Worm (Caenorhabditis elegans) whole organism, L3 larva: Measurements from ENCODE around the gene ttr-19.

Experiments
- aly-2 ChIP-seq: fragments of 150-350 bp; optimal IDR thresholded peaks from 2 replicates; lab custom pipeline; 2014; ENCODE audit warnings: missing biosample characterization, missing genetic modification characterization
- ama-1 ChIP-seq: fragments of 150-350 bp; optimal IDR thresholded peaks from 2 replicates; lab custom pipeline; 2018
- ceh-16 ChIP-seq: sonication (generic microtip); optimal IDR thresholded peaks from 2 replicates; lab custom pipeline; 2017; ENCODE audit warnings: missing biosample characterization, missing genetic modification characterization
- ceh-9 ChIP-seq: sonication (generic microtip); optimal IDR thresholded peaks from 2 replicates; lab custom pipeline; 2018; ENCODE audit warnings: missing biosample characterization, missing genetic modification characterization
- daf-12 ChIP-seq: fragments of 150-350 bp; optimal IDR thresholded peaks from 2 replicates; lab custom pipeline; 2014; ENCODE audit warnings: missing biosample characterization, missing genetic modification reagents, missing genetic modification characterization
- elt-2 ChIP-seq: sonication (generic microtip); optimal IDR thresholded peaks from 2 replicates; lab custom pipeline; 2016; ENCODE audit warnings: missing genetic modification reagents, mild to moderate bottlenecking, missing genetic modification characterization, missing compliant biosample characterization
- elt-3 ChIP-seq, 3 experiments: fragments of 150-350 bp in 1 of 3; sonication (generic microtip) in 2 of 3; optimal IDR thresholded peaks; 2 replicates in 2 of 3; 4 replicates in 1 of 3; lab custom pipeline; 2014 to 2017; ENCODE audit warnings: missing biosample characterization in 3 of 3, missing genetic modification characterization in 3 of 3
- fkh-10 ChIP-seq: sonication (generic microtip); optimal IDR thresholded peaks from 2 replicates; lab custom pipeline; 2017; ENCODE audit warnings: missing biosample characterization, missing genetic modification reagents, missing genetic modification characterization
- fos-1 ChIP-seq: fragments of 150-350 bp; optimal IDR thresholded peaks from 2 replicates; lab custom pipeline; 2014; ENCODE audit warnings: missing biosample characterization, missing genetic modification characterization
- hmg-11 ChIP-seq: sonication (generic microtip); optimal IDR thresholded peaks from 2 replicates; lab custom pipeline; 2016; ENCODE audit warnings: missing genetic modification characterization, missing compliant biosample characterization
- jun-1 ChIP-seq: fragments of 150-350 bp; optimal IDR thresholded peaks from 2 replicates; lab custom pipeline; 2014; ENCODE audit warnings: missing biosample characterization, missing genetic modification reagents, missing genetic modification characterization
- lin-39 ChIP-seq: fragments of 150-350 bp; optimal IDR thresholded peaks from 2 replicates; lab custom pipeline; 2018; ENCODE audit warnings: missing biosample characterization, missing genetic modification reagents, missing genetic modification characterization
- lsy-12 ChIP-seq: sonication (generic microtip); optimal IDR thresholded peaks from 2 replicates; lab custom pipeline; 2016; ENCODE audit warnings: mild to moderate bottlenecking, missing genetic modification characterization, missing compliant biosample characterization
- mdl-1 ChIP-seq: fragments of 150-350 bp; optimal IDR thresholded peaks from 2 replicates; lab custom pipeline; 2014; ENCODE audit warnings: missing biosample characterization, missing genetic modification characterization
- mml-1 ChIP-seq: fragments of 150-350 bp; sonication (generic microtip); optimal IDR thresholded peaks from 3 replicates; lab custom pipeline; 2014; ENCODE audit warnings: missing biosample characterization, missing genetic modification characterization
- nfya-1 ChIP-seq: sonication (generic microtip); optimal IDR thresholded peaks from 2 replicates; lab custom pipeline; 2017; ENCODE audit warnings: missing genetic modification characterization, mild to moderate bottlenecking, missing compliant biosample characterization, antibody characterized with exemption, moderate library complexity; ENCODE audit not compliant: insufficient read depth
- nhr-12 ChIP-seq: fragments of 150-350 bp; optimal IDR thresholded peaks from 2 replicates; lab custom pipeline; 2014; ENCODE audit warnings: missing biosample characterization, missing genetic modification characterization
- nhr-237 ChIP-seq: fragments of 150-350 bp; optimal IDR thresholded peaks from 2 replicates; lab custom pipeline; 2014; ENCODE audit warnings: missing biosample characterization, missing genetic modification characterization
- nhr-43 ChIP-seq: sonication (generic microtip); optimal IDR thresholded peaks from 2 replicates; lab custom pipeline; 2016; ENCODE audit warnings: mild to moderate bottlenecking, missing genetic modification characterization, missing compliant biosample characterization; ENCODE audit not compliant: poor library complexity, severe bottlenecking
- nhr-76 ChIP-seq: fragments of 150-350 bp; sonication (generic microtip); optimal IDR thresholded peaks from 5 replicates; lab custom pipeline; 2014; ENCODE audit warnings: missing biosample characterization, missing genetic modification characterization
- nhr-77 ChIP-seq: fragments of 150-350 bp; optimal IDR thresholded peaks from 2 replicates; lab custom pipeline; 2014; ENCODE audit warnings: missing biosample characterization, missing genetic modification characterization
- pha-4 ChIP-seq: fragments of 150-350 bp; optimal IDR thresholded peaks from 2 replicates; lab custom pipeline; 2014; ENCODE audit warnings: missing biosample characterization, missing genetic modification reagents, missing genetic modification characterization
- pqm-1 ChIP-seq: fragments of 150-350 bp; optimal IDR thresholded peaks from 2 replicates; lab custom pipeline; 2017; ENCODE audit warnings: missing biosample characterization, missing genetic modification characterization, inconsistent platforms
- sea-2 ChIP-seq: fragments of 150-350 bp; sonication (generic microtip); optimal IDR thresholded peaks from 4 replicates; lab custom pipeline; 2014; ENCODE audit warnings: missing biosample characterization, missing genetic modification reagents, missing genetic modification characterization
- skn-1 ChIP-seq: fragments of 150-350 bp; optimal IDR thresholded peaks from 2 replicates; lab custom pipeline; 2014; ENCODE audit warnings: missing biosample characterization, missing genetic modification characterization
- snpc-4 ChIP-seq: fragments of 150-350 bp; optimal IDR thresholded peaks from 2 replicates; lab custom pipeline; 2014; ENCODE audit warnings: missing biosample characterization, missing genetic modification characterization
- tbx-2 ChIP-seq: sonication (generic microtip); optimal IDR thresholded peaks from 2 replicates; lab custom pipeline; 2016; ENCODE audit warnings: mild to moderate bottlenecking, missing genetic modification characterization, missing compliant biosample characterization
- unc-39 ChIP-seq: sonication (generic microtip); optimal IDR thresholded peaks from 4 replicates; lab custom pipeline; 2017; ENCODE audit warnings: missing biosample characterization, missing genetic modification characterization
- unc-62 ChIP-seq: fragments of 150-350 bp; sonication (generic microtip); optimal IDR thresholded peaks from 4 replicates; lab custom pipeline; 2014; ENCODE audit warnings: missing biosample characterization, missing genetic modification reagents, missing genetic modification characterization
- ztf-4 ChIP-seq: fragments of 150-350 bp; optimal IDR thresholded peaks from 2 replicates; lab custom pipeline; 2014; ENCODE audit warnings: missing biosample characterization, missing genetic modification characterization

The ttr-19 gene

DNA sequence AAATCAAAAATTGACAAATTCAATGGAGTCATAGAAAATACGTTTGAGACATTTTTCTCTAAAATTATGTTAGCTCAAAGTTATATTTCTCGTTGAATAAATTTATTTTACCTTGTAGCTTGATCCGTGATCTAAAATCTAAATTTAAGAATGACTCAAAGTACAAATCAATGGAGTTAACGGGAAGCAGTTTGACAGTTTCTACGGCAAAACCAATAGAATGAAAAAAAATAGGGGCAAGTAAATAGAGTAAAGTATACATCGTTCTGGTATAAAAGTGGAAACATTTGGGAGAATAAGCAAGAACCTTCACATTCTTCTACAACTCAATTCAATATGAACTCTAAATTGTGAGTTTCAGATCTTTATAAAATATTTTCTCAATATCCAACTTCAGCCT is 3.7 kb upstream of the ttr-19 start, which contains the start of gene fipr-6:
fipr-6 (plus strand) TSS at position 301 of the 400 bp plus-strand sequence.
- TF ChIP-seq pqm-1 (no peak), ztf-4 (tag; lab: Kevin White, UChicago) (no peak), nhr-43 (tag; lab: Kevin White, UChicago) (no peak), ceh-16 (tag; lab: Kevin White, UChicago) (no peak), tbx-2 (no peak), skn-1 (tag; lab: Kevin White, UChicago) (no peak), fos-1 (no peak)
- TF ChIP-seq, all 47 proteins: peak for 0

DNA sequence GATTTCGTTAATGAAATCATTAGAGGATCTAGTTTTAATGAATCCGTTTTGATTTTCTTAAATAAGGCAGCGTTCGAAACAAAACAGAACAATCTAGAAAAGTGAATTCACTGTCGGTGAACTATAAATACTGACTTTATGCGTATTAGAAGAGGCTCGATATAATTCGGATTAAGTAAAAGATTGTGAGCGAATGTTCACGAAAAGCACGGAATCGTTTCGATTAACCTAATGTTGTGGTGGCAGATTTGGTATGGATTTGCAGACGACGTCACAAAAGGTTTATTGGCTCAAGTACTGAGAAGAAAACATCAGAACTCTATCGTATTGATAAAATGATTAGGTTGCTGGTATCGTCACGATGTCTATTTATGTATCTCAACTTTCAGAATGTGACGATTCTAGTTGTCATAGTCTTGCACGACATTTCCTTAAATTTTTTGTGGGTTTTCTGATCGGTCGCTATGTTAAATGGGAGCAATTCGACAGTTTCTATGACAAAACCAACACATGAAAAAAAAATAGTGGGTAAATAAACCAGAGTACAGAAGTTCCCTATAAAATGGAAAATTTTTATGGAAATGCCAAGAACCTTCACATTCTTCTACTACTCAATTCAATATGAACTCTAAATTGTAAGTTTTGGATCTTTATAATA is 2.1 kb upstream of the ttr-19 start, which contains the start of the genes pyt-1 and fipr-7:
pyt-1 (minus strand) TSS at position 101 of the 658 bp plus-strand sequence.
fipr-7 (plus strand) TSS at position 608 of the 658 bp plus-strand sequence.
- TF ChIP-seq lsy-12 (tag; lab: Kevin White, UChicago), result no peak
- TF ChIP-seq fos-1, result no peak
- no peak for TF ChIP-seq nhr-76 (tag; lab: Kevin White, UChicago)
- no peak for TF ChIP-seq snpc-4 (tag; lab: Kevin White, UChicago)
- TF ChIP-seq lin-39, result no peak
- TF ChIP-seq pqm-1, result no peak
- no peak for TF ChIP-seq nhr-237
- TF ChIP-seq nhr-12 (tag; lab: Kevin White, UChicago), result no peak
- TF ChIP-seq hmg-11 (tag; lab: Kevin White, UChicago), result no peak
- TF ChIP-seq sea-2 (GFP tag; lab: Kevin White, UChicago), result no peak
- no peak for TF ChIP-seq tbx-2
- TF ChIP-seq mml-1 (tag; lab: Kevin White, UChicago), result no peak
- no peak for TF ChIP-seq jun-1 (tag; lab: Kevin White, UChicago)
- TF ChIP-seq mdl-1 (tag; lab: Kevin White, UChicago), result no peak
- no peak for TF ChIP-seq unc-39 (tag; lab: Kevin White, UChicago)
- TF ChIP-seq, all 47 proteins: peak for 0

DNA sequence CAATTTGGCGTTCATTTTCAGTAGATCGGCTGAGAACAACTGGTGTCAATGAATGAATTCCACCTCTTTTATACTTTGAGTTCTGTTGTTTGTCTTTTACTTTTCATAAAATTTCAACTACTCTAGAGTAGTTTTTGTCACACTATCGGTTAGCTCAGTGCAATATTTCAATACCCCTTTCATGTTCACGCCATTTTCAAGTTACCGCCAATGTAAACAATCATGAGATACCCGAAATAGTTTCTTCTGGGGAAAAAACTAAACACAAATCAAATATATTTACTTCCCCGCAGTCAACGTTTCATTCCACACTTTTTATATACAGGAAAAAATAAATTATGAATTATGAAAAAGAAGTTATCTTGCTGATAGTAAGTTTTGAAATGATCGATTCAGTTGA is 1.1 kb upstream of the ttr-19 start, which contains the start of gene fipr-4:
fipr-4 (minus strand) TSS at position 101 of the 400 bp plus-strand sequence.
- TF ChIP-seq pha-4 (tag; lab: Kevin White, UChicago) (peak; percentile 42), unc-62 (no peak)

- TF ChIP-seq elt-2 (tag; lab: Kevin White, UChicago) (peak; percentile 28), aly-2 (tag; lab: Kevin White, UChicago) (no peak)
These were observed 1.6 kb downstream of the ttr-19 start, which contains the start of gene daf-36 for ce11 chrV:10225610-10226009. Gene daf-36, minus strand, starts transcription at chrV:10225710.

ce11 chrV:10224619-10225018 is 2.6 kb downstream of the ttr-19 start:
- TF ChIP-seq elt-2 (tag; lab: Kevin White, UChicago), result peak; percentile 68
- no peak for TF ChIP-seq nhr-77 (tag; lab: Kevin White, UChicago)

- TF ChIP-seq nfya-1 (no peak), lsy-12 (tag; lab: Kevin White, UChicago) (no peak), nhr-76 (tag; lab: Kevin White, UChicago) (no peak), pqm-1 (no peak), elt-3 (tag; optimal IDR thresholded peaks at IDR 0.05; lab: Kevin White, UChicago) (no peak), ceh-9 (no peak), ama-1 (lab: Kevin White, UChicago) (no peak), nhr-77 (tag; lab: Kevin White, UChicago) (no peak), fkh-10 (GFP tag; lab: Kevin White, UChicago) (no peak), nhr-12 (tag; lab: Kevin White, UChicago) (no peak), mml-1 (tag; lab: Kevin White, UChicago) (no peak), sea-2 (GFP tag; lab: Kevin White, UChicago) (no peak), hmg-11 (tag; lab: Kevin White, UChicago) (no peak), fos-1 (no peak), daf-12 (no peak)
These were observed 5.2 kb downstream of the ttr-19 start, which contains the start of gene C12D8.20 for ce11 chrV:10222007-10222406. Gene C12D8.20, plus strand, starts transcription at chrV:10222307.
